Fruit fly (Drosophila melanogaster) whole organism, adult: Measurements from ENCODE around the gene Tbca.

Source experiments
- CG11617 ChIP-seq: fragments of 200-800 bp; sonication (Bioruptor generic); optimal IDR thresholded peaks from 2 replicates; lab custom pipeline; 2017; ENCODE audit warnings: mild to moderate bottlenecking, missing biosample characterization, missing genetic modification reagents, missing genetic modification characterization
- CG12768 ChIP-seq: fragments of 200-800 bp; sonication (Bioruptor generic); optimal IDR thresholded peaks from 2 replicates; lab custom pipeline; 2017; ENCODE audit warnings: missing biosample characterization, missing genetic modification characterization, mild to moderate bottlenecking, moderate library complexity, missing genetic modification reagents
- CG14711 ChIP-seq: fragments of 200-800 bp; sonication (Bioruptor generic); optimal IDR thresholded peaks from 2 replicates; lab custom pipeline; 2018; ENCODE audit warnings: missing biosample characterization, mild to moderate bottlenecking, missing genetic modification characterization, moderate library complexity
- Crg-1 ChIP-seq: fragments of 200-800 bp; sonication (Bioruptor generic); optimal IDR thresholded peaks from 2 replicates; lab custom pipeline; 2016; ENCODE audit warnings: missing biosample characterization, missing genetic modification characterization
- Mnt ChIP-seq: fragments of 200-800 bp; sonication (Bioruptor generic); optimal IDR thresholded peaks from 2 replicates; lab custom pipeline; 2016; ENCODE audit warnings: missing biosample characterization, mild to moderate bottlenecking, missing genetic modification characterization
- bab1 ChIP-seq: fragments of 200-800 bp; sonication (Bioruptor generic); optimal IDR thresholded peaks from 3 replicates; lab custom pipeline; 2019; ENCODE audit warnings: missing biosample characterization, mild to moderate bottlenecking, missing genetic modification characterization, moderate library complexity
- cic ChIP-seq: fragments of 200-800 bp; sonication (Bioruptor generic); optimal IDR thresholded peaks from 2 replicates; lab custom pipeline; 2017; ENCODE audit warnings: missing biosample characterization, mild to moderate bottlenecking, missing genetic modification characterization, moderate library complexity
- cnc ChIP-seq, 2 experiments: fragments of >200 bp; optimal IDR thresholded peaks; 2 replicates each; lab custom pipeline; 2017
- kay ChIP-seq: fragments of 200-800 bp; sonication (Bioruptor generic); peaks from one replicate; lab custom pipeline; 2016; ENCODE audit warnings: missing biosample characterization, missing genetic modification characterization, borderline replicate concordance

dm6 chr3R:31767528-31767927, 24.2 kb downstream of the Tbca start:
- TF ChIP-seq bab1 = no peak
- TF ChIP-seq CG11617 (GFP tag; lab: Kevin White, UChicago) = no peak
- no peak for TF ChIP-seq CG12768 (GFP tag; lab: Kevin White, UChicago)
- TF ChIP-seq CG14711 (tag; lab: Kevin White, UChicago) = no peak
- TF ChIP-seq kay = no peak
- no peak for TF ChIP-seq Crg-1 (GFP tag; lab: Kevin White, UChicago)
- TF ChIP-seq Mnt (GFP tag; lab: Kevin White, UChicago) = no peak
- no peak for TF ChIP-seq cnc (optimal IDR thresholded peaks at IDR 0.05; lab: Kevin White, UChicago)
- TF ChIP-seq cic (GFP tag; lab: Kevin White, UChicago) = no peak
